Worm (Caenorhabditis elegans) whole organism, L4/young adult: ENCODE results near the gene ZK757.10.

Experiments
- W03F9.2 ChIP-seq: fragments of 150-350 bp; optimal IDR thresholded peaks from 2 replicates; lab custom pipeline; 2014; ENCODE audit warnings: missing biosample characterization, missing genetic modification characterization
- dao-5 ChIP-seq: sonication (generic microtip); optimal IDR thresholded peaks from 2 replicates; lab custom pipeline; 2016; ENCODE audit warnings: missing genotype, missing genetic modification characterization, moderate library complexity, missing compliant biosample characterization
- him-1 ChIP-seq: sonication (generic microtip); optimal IDR thresholded peaks from 2 replicates; lab custom pipeline; 2016; ENCODE audit warnings: missing genotype, missing genetic modification reagents, missing genetic modification characterization, missing compliant biosample characterization

ZK757.10 gene

ce11 chrIII:9857110-9857509, 19.9 kb upstream of the ZK757.10 start:
- TF ChIP-seq dao-5 (tag; lab: Kevin White, UChicago) (no peak), him-1 (tag; lab: Kevin White, UChicago) (no peak), W03F9.2 (tag; lab: Kevin White, UChicago) (no peak)

- TF ChIP-seq W03F9.2 (tag; lab: Kevin White, UChicago) (no peak), him-1 (tag; lab: Kevin White, UChicago) (no peak), dao-5 (tag; lab: Kevin White, UChicago) (no peak)
Measured at ce11 chrIII:9858061-9858460, 19.0 kb upstream of the ZK757.10 start.

- TF ChIP-seq dao-5 (tag; lab: Kevin White, UChicago) (no peak), him-1 (tag; lab: Kevin White, UChicago) (no peak), W03F9.2 (tag; lab: Kevin White, UChicago) (no peak)
Measured at ce11 chrIII:9859133-9859775, 17.8 kb upstream of the ZK757.10 start, which contains the start of gene gpdh-2. Gene gpdh-2, minus strand, starts transcription at chrIII:9859183.

ce11 chrIII:9860201-9860780, 16.8 kb upstream of the ZK757.10 start, which contains the start of gene twk-48:
Gene twk-48, plus strand, starts transcription at chrIII:9860730.
- TF ChIP-seq him-1 (tag; lab: Kevin White, UChicago) (no peak), dao-5 (tag; lab: Kevin White, UChicago) (no peak), W03F9.2 (tag; lab: Kevin White, UChicago) (no peak)

ce11 chrIII:9861470-9862342, 15.3 kb upstream of the ZK757.10 start:
- no peak for TF ChIP-seq W03F9.2 (tag; lab: Kevin White, UChicago)
- peak; percentile 50 for TF ChIP-seq him-1 (tag; lab: Kevin White, UChicago)
- TF ChIP-seq dao-5 (tag; lab: Kevin White, UChicago): peak; percentile 28

ce11 chrIII:9862469-9862868, 14.6 kb upstream of the ZK757.10 start:
- no peak for TF ChIP-seq him-1 (tag; lab: Kevin White, UChicago)
- no peak for TF ChIP-seq dao-5 (tag; lab: Kevin White, UChicago)
- TF ChIP-seq W03F9.2 (tag; lab: Kevin White, UChicago): no peak

ce11 chrIII:9867352-9867751, 9.7 kb upstream of the ZK757.10 start:
- TF ChIP-seq him-1 (tag; lab: Kevin White, UChicago) (no peak), W03F9.2 (tag; lab: Kevin White, UChicago) (no peak), dao-5 (tag; lab: Kevin White, UChicago) (no peak)

ce11 chrIII:9867780-9868503, 9.1 kb upstream of the ZK757.10 start, which contains the start of gene dhhc-4:
Gene dhhc-4, minus strand, starts transcription at chrIII:9867792.
- TF ChIP-seq him-1 (tag; lab: Kevin White, UChicago): no peak
- TF ChIP-seq W03F9.2 (tag; lab: Kevin White, UChicago): peak; percentile 65

ce11 chrIII:9871032-9871431, 6.0 kb upstream of the ZK757.10 start, which contains the start of gene ZK757.1:
Gene ZK757.1, minus strand, starts transcription at chrIII:9871132.
- no peak for TF ChIP-seq dao-5 (tag; lab: Kevin White, UChicago)
- no peak for TF ChIP-seq W03F9.2 (tag; lab: Kevin White, UChicago)
- no peak for TF ChIP-seq him-1 (tag; lab: Kevin White, UChicago)

ce11 chrIII:9874515-9874914, 2.5 kb upstream of the ZK757.10 start:
- TF ChIP-seq him-1 (tag; lab: Kevin White, UChicago) (no peak), dao-5 (tag; lab: Kevin White, UChicago) (no peak), W03F9.2 (tag; lab: Kevin White, UChicago) (no peak)

- TF ChIP-seq W03F9.2 (tag; lab: Kevin White, UChicago) (no peak), him-1 (tag; lab: Kevin White, UChicago) (no peak), dao-5 (tag; lab: Kevin White, UChicago) (no peak)
Measured at ce11 chrIII:9878828-9879227, 1.8 kb downstream of the ZK757.10 start, which contains the start of gene ZK757.2. Gene ZK757.2, minus strand, starts transcription at chrIII:9878928.

ce11 chrIII:9885609-9886008, 8.6 kb downstream of the ZK757.10 start:
- no peak for TF ChIP-seq dao-5 (tag; lab: Kevin White, UChicago)
